Worm (Caenorhabditis elegans) whole organism, L2 larva: Measurements from ENCODE around the gene chca-1.

Experiments
- C34F6.9 ChIP-seq: fragments of 150-350 bp; optimal IDR thresholded peaks from 2 replicates; lab custom pipeline; 2014; ENCODE audit warnings: missing biosample characterization, missing genetic modification characterization
- F13H6.1 ChIP-seq: sonication (generic microtip); optimal IDR thresholded peaks from 2 replicates; lab custom pipeline; 2016; ENCODE audit warnings: missing genetic modification characterization, missing compliant biosample characterization
- R02D3.7 ChIP-seq: fragments of 150-350 bp; optimal IDR thresholded peaks from 2 replicates; lab custom pipeline; 2014; ENCODE audit warnings: missing biosample characterization, missing genetic modification characterization
- ZK546.5 ChIP-seq: sonication (generic microtip); optimal IDR thresholded peaks from 2 replicates; lab custom pipeline; 2017; ENCODE audit warnings: missing biosample characterization, missing genetic modification characterization
- alr-1 ChIP-seq: fragments of 150-350 bp; optimal IDR thresholded peaks from 2 replicates; lab custom pipeline; 2014; ENCODE audit warnings: missing biosample characterization, missing genetic modification characterization
- ama-1 ChIP-seq: fragments of 150-350 bp; optimal IDR thresholded peaks from 2 replicates; lab custom pipeline; 2018; ENCODE audit warnings: inconsistent platforms
- blmp-1 ChIP-seq: sonication (generic microtip); optimal IDR thresholded peaks from 2 replicates; lab custom pipeline; 2017; ENCODE audit warnings: missing genetic modification characterization, mild to moderate bottlenecking, missing compliant biosample characterization, antibody characterized with exemption, moderate library complexity; ENCODE audit not compliant: insufficient read depth
- ceh-16 ChIP-seq: fragments of 150-350 bp; optimal IDR thresholded peaks from 2 replicates; lab custom pipeline; 2014; ENCODE audit warnings: missing biosample characterization, missing genetic modification characterization
- crh-2 ChIP-seq: sonication (generic microtip); optimal IDR thresholded peaks from 2 replicates; lab custom pipeline; 2017; ENCODE audit warnings: missing biosample characterization, missing genetic modification characterization
- dmd-4 ChIP-seq: sonication (generic microtip); optimal IDR thresholded peaks from 2 replicates; lab custom pipeline; 2017; ENCODE audit warnings: missing biosample characterization, missing genetic modification characterization
- egl-27 ChIP-seq: sonication (generic microtip); optimal IDR thresholded peaks from 3 replicates; lab custom pipeline; 2017; ENCODE audit warnings: missing biosample characterization, missing genetic modification reagents, missing genetic modification characterization
- elt-1 ChIP-seq: fragments of 150-350 bp; optimal IDR thresholded peaks from 2 replicates; lab custom pipeline; 2014; ENCODE audit warnings: missing biosample characterization, missing genetic modification characterization
- fos-1 ChIP-seq: fragments of 150-350 bp; optimal IDR thresholded peaks from 2 replicates; lab custom pipeline; 2014; ENCODE audit warnings: missing biosample characterization, missing genetic modification characterization
- gmeb-1 ChIP-seq: fragments of 150-350 bp; optimal IDR thresholded peaks from 2 replicates; lab custom pipeline; 2014; ENCODE audit warnings: missing biosample characterization, missing genetic modification characterization
- lin-11 ChIP-seq: fragments of 150-350 bp; sonication (generic microtip); optimal IDR thresholded peaks from 2 replicates; lab custom pipeline; 2014; ENCODE audit warnings: missing biosample characterization, missing genetic modification characterization, inconsistent platforms, mixed read lengths
- lin-39 ChIP-seq: fragments of 150-350 bp; optimal IDR thresholded peaks from 2 replicates; lab custom pipeline; 2014; ENCODE audit warnings: missing biosample characterization, missing genetic modification reagents, missing genetic modification characterization
- lsy-2 ChIP-seq, 2 experiments: fragments of 150-350 bp in 1 of 2; sonication (generic microtip) in 1 of 2; optimal IDR thresholded peaks; 2 replicates each; lab custom pipeline; 2014 to 2017; ENCODE audit warnings: missing biosample characterization in 2 of 2, missing genetic modification characterization in 2 of 2
- nhr-10 ChIP-seq: sonication (generic microtip); optimal IDR thresholded peaks from 2 replicates; lab custom pipeline; 2017; ENCODE audit warnings: missing biosample characterization, missing genetic modification characterization
- nhr-11 ChIP-seq: fragments of 150-350 bp; optimal IDR thresholded peaks from 2 replicates; lab custom pipeline; 2014; ENCODE audit warnings: missing biosample characterization, missing genetic modification characterization
- nhr-12 ChIP-seq: fragments of 150-350 bp; optimal IDR thresholded peaks from 2 replicates; lab custom pipeline; 2014; ENCODE audit warnings: missing biosample characterization, missing genetic modification characterization
- nhr-129 ChIP-seq: fragments of 150-350 bp; optimal IDR thresholded peaks from 2 replicates; lab custom pipeline; 2014; ENCODE audit warnings: missing biosample characterization, missing genetic modification characterization
- nhr-21 ChIP-seq: fragments of 150-350 bp; optimal IDR thresholded peaks from 2 replicates; lab custom pipeline; 2014; ENCODE audit warnings: missing biosample characterization, missing genetic modification characterization
- nhr-237 ChIP-seq: fragments of 150-350 bp; optimal IDR thresholded peaks from 2 replicates; lab custom pipeline; 2014; ENCODE audit warnings: missing biosample characterization, missing genetic modification characterization
- nhr-25 ChIP-seq: fragments of 150-350 bp; sonication (generic microtip); optimal IDR thresholded peaks from 3 replicates; lab custom pipeline; 2014; ENCODE audit warnings: missing biosample characterization, missing genetic modification characterization
- nhr-6 ChIP-seq: fragments of 150-350 bp; optimal IDR thresholded peaks from 2 replicates; lab custom pipeline; 2014; ENCODE audit warnings: missing biosample characterization, missing genetic modification characterization
- peb-1 ChIP-seq: fragments of 150-350 bp; optimal IDR thresholded peaks from 2 replicates; lab custom pipeline; 2014; ENCODE audit warnings: missing biosample characterization, missing genetic modification characterization
- sem-4 ChIP-seq: fragments of 150-350 bp; optimal IDR thresholded peaks from 2 replicates; lab custom pipeline; 2014; ENCODE audit warnings: missing biosample characterization, missing genetic modification reagents, missing genetic modification characterization
- skn-1 ChIP-seq: sonication (generic microtip); optimal IDR thresholded peaks from 2 replicates; lab custom pipeline; 2017; ENCODE audit warnings: missing biosample characterization, missing genetic modification characterization
- sma-3 ChIP-seq: sonication (generic microtip); optimal IDR thresholded peaks from 2 replicates; lab custom pipeline; 2016; ENCODE audit warnings: missing genetic modification reagents, missing genetic modification characterization, missing compliant biosample characterization
- sma-9 ChIP-seq, 2 experiments: fragments of 150-350 bp in 1 of 2; sonication (generic microtip) in 1 of 2; optimal IDR thresholded peaks; 2 replicates each; lab custom pipeline; 2014 to 2016; ENCODE audit warnings: missing genetic modification characterization in 2 of 2, mild to moderate bottlenecking in 1 of 2, missing biosample characterization in 1 of 2, missing compliant biosample characterization in 1 of 2, missing genetic modification reagents in 1 of 2, moderate library complexity in 1 of 2
- snpc-4 ChIP-seq: fragments of 150-350 bp; optimal IDR thresholded peaks from 2 replicates; lab custom pipeline; 2014; ENCODE audit warnings: missing biosample characterization, missing genetic modification characterization
- unc-39 ChIP-seq: fragments of 150-350 bp; optimal IDR thresholded peaks from 2 replicates; lab custom pipeline; 2014; ENCODE audit warnings: missing biosample characterization, missing genetic modification characterization
- ztf-11 ChIP-seq: sonication (generic microtip); optimal IDR thresholded peaks from 2 replicates; lab custom pipeline; 2017; ENCODE audit warnings: missing biosample characterization, missing genetic modification characterization
- ztf-4 ChIP-seq: fragments of 150-350 bp; optimal IDR thresholded peaks from 2 replicates; lab custom pipeline; 2014; ENCODE audit warnings: missing biosample characterization, missing genetic modification characterization

The chca-1 gene

ce11 chrIV:9623269-9623668 lies 27.9 kb upstream of the chca-1 start, which contains the start of gene W09C2.9:
TSS of gene W09C2.9 (minus strand) at chrIV:9623369.
- no peak for TF ChIP-seq egl-27 (tag; lab: Kevin White, UChicago)
- no peak for TF ChIP-seq alr-1 (tag; lab: Kevin White, UChicago)
- no peak for TF ChIP-seq snpc-4 (tag; lab: Kevin White, UChicago)
- TF ChIP-seq ceh-16 = no peak
- no peak for TF ChIP-seq dmd-4 (tag; lab: Kevin White, UChicago)
- no peak for TF ChIP-seq blmp-1 (tag; lab: Kevin White, UChicago)
- TF ChIP-seq nhr-129 (tag; lab: Kevin White, UChicago) = no peak
- TF ChIP-seq nhr-237 (tag; lab: Kevin White, UChicago) = no peak
- no peak for TF ChIP-seq ZK546.5 (tag; lab: Kevin White, UChicago)
- TF ChIP-seq sma-9 (GFP tag; optimal IDR thresholded peaks at IDR 0.05; lab: Kevin White, UChicago) = no peak
- TF ChIP-seq sma-9 (tag; optimal IDR thresholded peaks at IDR 0.05; lab: Kevin White, UChicago) = no peak
- no peak for TF ChIP-seq nhr-11
- no peak for TF ChIP-seq lsy-2 (tag; optimal IDR thresholded peaks at IDR 0.05; lab: Kevin White, UChicago)
- no peak for TF ChIP-seq ztf-4 (tag; lab: Kevin White, UChicago)

ce11 chrIV:9624275-9624674 lies 26.9 kb upstream of the chca-1 start, which contains the start of gene W09C2.8:
TSS of gene W09C2.8 (minus strand) at chrIV:9624375.
- TF ChIP-seq nhr-11 (no peak), nhr-25 (tag; lab: Kevin White, UChicago) (no peak), unc-39 (tag; lab: Kevin White, UChicago) (no peak), R02D3.7 (no peak), peb-1 (tag; lab: Kevin White, UChicago) (no peak), fos-1 (no peak), nhr-21 (no peak), egl-27 (tag; lab: Kevin White, UChicago) (no peak), sem-4 (tag; lab: Kevin White, UChicago) (no peak), elt-1 (no peak), lin-39 (tag; lab: Kevin White, UChicago) (no peak), lin-11 (tag; lab: Kevin White, UChicago) (no peak), ama-1 (no peak), C34F6.9 (tag; lab: Kevin White, UChicago) (no peak), nhr-6 (tag; lab: Kevin White, UChicago) (no peak)
- TF ChIP-seq, all 48 proteins: peak for 0

DNA sequence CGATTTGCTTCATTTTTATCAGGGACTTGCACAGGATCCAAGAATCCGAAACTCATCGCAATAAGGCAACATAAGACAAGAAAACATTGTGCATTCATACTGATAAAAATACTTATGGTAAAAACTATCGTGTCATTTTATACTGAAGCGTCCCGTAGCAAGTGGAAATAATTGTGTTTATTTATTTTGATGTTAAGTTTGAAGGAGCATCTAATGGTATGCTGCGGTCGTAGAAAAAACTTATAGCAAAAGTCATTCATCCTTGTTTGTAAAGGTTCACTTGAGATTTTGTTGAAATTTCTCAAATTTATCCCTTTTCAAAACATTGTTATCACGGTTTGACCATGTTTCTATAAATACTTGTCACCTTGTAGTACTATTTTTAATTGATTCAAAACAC lies 26.2 kb upstream of the chca-1 start, which contains the start of gene W09C2.10:
Gene W09C2.10, minus strand, starts transcription at position 101 of the 400 bp plus-strand sequence.
- TF ChIP-seq nhr-10 (tag; lab: Kevin White, UChicago) = no peak
- no peak for TF ChIP-seq alr-1 (tag; lab: Kevin White, UChicago)
- no peak for TF ChIP-seq gmeb-1

ce11 chrIV:9625829-9626228 lies 25.4 kb upstream of the chca-1 start:
- TF ChIP-seq fos-1 = peak; percentile 18
- no peak for TF ChIP-seq skn-1 (tag; lab: Kevin White, UChicago)
- peak; percentile 69 for TF ChIP-seq blmp-1 (tag; lab: Kevin White, UChicago)
- peak; percentile 1 for TF ChIP-seq crh-2
- peak; percentile 2 for TF ChIP-seq sma-3 (GFP tag; lab: Kevin White, UChicago)
- peak; percentile 8 for TF ChIP-seq sma-9 (GFP tag; optimal IDR thresholded peaks at IDR 0.05; lab: Kevin White, UChicago)
- no peak for TF ChIP-seq sma-9 (tag; optimal IDR thresholded peaks at IDR 0.05; lab: Kevin White, UChicago)

DNA sequence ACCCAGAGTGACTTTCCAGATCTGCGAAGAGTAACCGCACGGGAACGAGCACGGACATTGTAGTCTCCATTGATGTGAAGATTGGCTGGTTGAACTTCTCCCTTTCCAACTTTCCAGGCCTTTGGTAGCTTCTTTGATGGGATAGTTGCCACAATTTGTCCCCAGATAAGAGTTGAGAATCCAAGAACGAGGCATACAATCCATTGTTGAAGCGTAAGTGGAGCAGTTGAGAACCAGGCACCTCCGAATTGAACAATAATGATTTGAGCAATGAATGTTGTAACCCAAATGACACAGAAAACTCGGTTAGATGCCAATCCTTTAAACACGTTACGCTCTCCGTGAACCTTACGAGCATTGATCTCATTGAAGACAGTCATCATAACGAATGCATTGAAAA lies 24.2 kb upstream of the chca-1 start:
- TF ChIP-seq skn-1 (tag; lab: Kevin White, UChicago) (no peak), lin-11 (tag; lab: Kevin White, UChicago) (no peak), alr-1 (tag; lab: Kevin White, UChicago) (no peak), F13H6.1 (no peak), ztf-11 (tag; lab: Kevin White, UChicago) (no peak), sma-3 (GFP tag; lab: Kevin White, UChicago) (no peak), ama-1 (no peak), nhr-12 (tag; lab: Kevin White, UChicago) (no peak), blmp-1 (tag; lab: Kevin White, UChicago) (no peak), sma-9 (GFP tag; optimal IDR thresholded peaks at IDR 0.05; lab: Kevin White, UChicago) (no peak), sma-9 (tag; optimal IDR thresholded peaks at IDR 0.05; lab: Kevin White, UChicago) (no peak), unc-39 (tag; lab: Kevin White, UChicago) (no peak), dmd-4 (tag; lab: Kevin White, UChicago) (no peak), ZK546.5 (tag; lab: Kevin White, UChicago) (no peak), nhr-11 (no peak)
